Fruit fly (Drosophila melanogaster) whole organism, prepupa: ENCODE results near the gene Spn85F.

Source experiments
- Gug ChIP-seq: fragments of 200-800 bp; sonication (Bioruptor generic); IDR thresholded peaks from 2 replicates; pipeline ENCODE4 v1.3.6; 2022; ENCODE audit warnings: missing biosample characterization, missing genetic modification characterization
- Lpt ChIP-seq: fragments of 200-800 bp; sonication (Bioruptor generic); optimal IDR thresholded peaks from 3 replicates; lab custom pipeline; 2016; ENCODE audit warnings: missing biosample characterization, missing genetic modification characterization
- fd85E ChIP-seq: fragments of 200-800 bp; sonication (Bioruptor generic); optimal IDR thresholded peaks from 3 replicates; lab custom pipeline; 2016; ENCODE audit warnings: missing biosample characterization, missing genetic modification characterization
- spab ChIP-seq: fragments of 200-800 bp; sonication (Bioruptor generic); optimal IDR thresholded peaks from 2 replicates; lab custom pipeline; 2017; ENCODE audit warnings: missing biosample characterization, mild to moderate bottlenecking, missing genetic modification characterization, missing genetic modification reagents
- topi ChIP-seq: fragments of 200-800 bp; sonication (Bioruptor generic); optimal IDR thresholded peaks from 3 replicates; lab custom pipeline; 2016; ENCODE audit warnings: missing biosample characterization, missing genetic modification characterization

DNA sequence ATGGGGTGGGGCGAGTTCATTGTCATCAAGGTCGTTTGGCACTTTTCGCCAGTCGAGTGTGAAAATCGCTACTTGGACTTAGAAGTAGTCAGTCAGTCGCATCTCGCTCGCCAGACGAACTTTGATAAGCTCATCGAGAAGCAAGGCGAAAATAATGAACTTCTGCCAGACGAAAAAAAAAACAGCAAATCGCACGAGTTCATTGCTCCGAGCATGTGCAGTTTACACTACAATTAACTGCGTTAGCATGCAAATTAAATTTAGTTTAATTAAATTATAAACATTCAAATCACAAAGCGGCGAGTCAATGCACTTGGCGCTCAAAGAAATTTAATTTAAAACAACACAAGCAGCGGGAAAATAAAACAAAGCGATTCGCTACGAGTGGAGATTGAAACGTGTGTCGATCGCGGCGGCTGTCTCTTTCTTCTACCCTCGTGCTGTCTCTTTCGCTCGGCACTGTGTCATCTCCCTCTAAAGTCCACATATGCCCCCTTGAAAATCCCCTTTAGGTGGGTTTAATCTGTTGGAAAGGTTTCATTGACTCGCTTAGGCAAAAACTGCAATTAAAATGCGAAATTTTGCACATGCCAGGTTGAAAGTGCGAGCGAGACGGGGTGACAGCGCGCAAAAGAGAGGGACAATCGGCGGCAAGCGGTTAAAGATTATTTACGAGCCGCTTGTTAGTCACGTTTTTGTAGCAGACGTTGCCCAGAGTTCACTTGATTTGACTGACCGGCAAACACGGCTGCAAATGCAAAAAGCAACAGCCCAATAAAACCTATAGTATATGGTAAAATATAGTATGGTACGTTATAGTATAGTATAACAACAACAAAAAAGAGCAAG, 27.9 kb upstream of the Spn85F start:
- TF ChIP-seq spab (GFP tag; lab: Kevin White, UChicago) (no peak), Gug (GFP tag; lab: Robert Waterston, UW) (no peak), topi (GFP tag; lab: Kevin White, UChicago) (no peak), fd85E (GFP tag; lab: Kevin White, UChicago) (no peak), Lpt (no peak)
